Worm (Caenorhabditis elegans) whole organism, L1 larva: ENCODE measurements around the gene F25E5.2.

Experiments
- mab-9 ChIP-seq: fragments of 200-800 bp; sonication (Bioruptor generic); IDR thresholded peaks from 2 replicates; pipeline ENCODE4 v1.3.6; 2022; ENCODE audit warnings: missing genetic modification reagents, missing genetic modification characterization, missing compliant biosample characterization
- mdl-1 ChIP-seq, 2 experiments: fragments of 150-350 bp; optimal IDR thresholded peaks; 2 replicates each; lab custom pipeline; 2014 to 2017; ENCODE audit warnings: missing biosample characterization in 2 of 2, missing genetic modification characterization in 2 of 2, inconsistent platforms in 1 of 2
- nhr-19 ChIP-seq: fragments of 200-800 bp; sonication (Bioruptor generic); conservative IDR thresholded peaks from 2 replicates; pipeline ENCODE4 v1.3.6; 2022; ENCODE audit warnings: missing genetic modification characterization, missing compliant biosample characterization
- nhr-28 ChIP-seq: fragments of 150-350 bp; optimal IDR thresholded peaks from 2 replicates; lab custom pipeline; 2014; ENCODE audit warnings: missing biosample characterization, missing genetic modification characterization
- xbp-1 ChIP-seq: sonication (generic microtip); optimal IDR thresholded peaks from 2 replicates; lab custom pipeline; 2016; ENCODE audit warnings: missing genetic modification characterization, missing compliant biosample characterization
- ztf-4 ChIP-seq: fragments of 150-350 bp; optimal IDR thresholded peaks from 2 replicates; lab custom pipeline; 2014; ENCODE audit warnings: missing biosample characterization, missing genetic modification characterization

DNA sequence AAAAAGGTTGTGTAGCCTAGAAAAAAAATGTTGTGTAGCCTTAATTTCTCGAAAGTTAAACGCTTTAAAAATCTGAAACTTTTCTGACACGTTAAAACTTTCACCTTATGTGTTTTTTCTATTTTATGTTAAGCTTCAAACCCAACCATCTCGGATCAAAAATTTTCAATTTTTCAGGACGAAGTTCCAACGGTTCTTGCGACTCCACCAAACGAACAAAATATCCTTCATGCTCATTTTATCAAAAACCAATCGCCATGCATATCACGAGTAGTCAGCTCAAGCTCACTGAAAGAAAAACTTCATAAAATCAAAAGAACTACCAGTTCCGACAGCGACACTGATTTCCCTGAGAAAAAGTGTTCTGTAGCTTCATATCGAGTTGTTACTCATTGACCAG is 18.6 kb upstream of the F25E5.2 start:
- TF ChIP-seq nhr-28 (tag; lab: Kevin White, UChicago) (no peak), xbp-1 (tag; lab: Kevin White, UChicago) (no peak), nhr-19 (GFP tag; lab: Robert Waterston, UW) (no peak), mdl-1 (tag; optimal IDR thresholded peaks at IDR 0.05; lab: Kevin White, UChicago) (no peak), mab-9 (GFP tag; lab: Robert Waterston, UW) (no peak), ztf-4 (tag; lab: Kevin White, UChicago) (no peak)
